Worm (Caenorhabditis elegans): Measurements from ENCODE around the gene F22E12.3.

The F22E12.3 gene

ce11 chrV:10485389-10485788 is 22.2 kb upstream of the F22E12.3 start:
- no peak for TF ChIP-seq med-1 (GFP tag; optimal IDR thresholded peaks at IDR 0.05; ENCODE audit: insufficient read depth)
- no peak for TF ChIP-seq cog-1 (tag; optimal IDR thresholded peaks at IDR 0.05)
- no peak for TF ChIP-seq flt-1 (GFP tag; IDR thresholded peaks at IDR 0.05)
- no peak for TF ChIP-seq ref-1 (GFP tag; conservative IDR thresholded peaks at IDR 0.05)
- no peak for TF ChIP-seq tab-1 (GFP tag; IDR thresholded peaks at IDR 0.05)
- no peak for TF ChIP-seq ztf-29 (GFP tag; IDR thresholded peaks at IDR 0.05)
- TF ChIP-seq ztf-23 (GFP tag; IDR thresholded peaks at IDR 0.05): no peak
- TF ChIP-seq T22C8.4 (GFP tag; IDR thresholded peaks at IDR 0.05): no peak
- no peak for TF ChIP-seq klf-2 (GFP tag; conservative IDR thresholded peaks at IDR 0.05)

DNA sequence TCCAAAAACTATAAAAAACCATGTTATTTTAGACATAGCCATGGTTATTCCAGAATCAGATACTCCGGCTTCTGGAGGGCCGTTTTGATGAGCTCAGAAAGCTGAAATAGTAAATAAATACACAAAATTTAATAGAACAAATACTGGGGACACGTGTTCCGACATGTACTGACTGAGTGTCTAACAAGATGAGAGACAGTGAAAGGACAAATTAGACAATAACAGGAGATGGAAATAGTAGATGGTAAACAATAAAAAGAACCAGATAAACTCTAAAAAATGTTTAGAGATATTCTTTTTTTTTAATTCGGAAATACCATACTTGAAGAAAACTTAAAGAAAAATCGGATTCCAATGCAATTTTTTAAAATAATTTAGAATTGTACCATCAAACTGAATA is 21.5 kb upstream of the F22E12.3 start, which contains the start of gene Y32F6B.1:
Gene Y32F6B.1 (minus strand): TSS at position 101 of the 400 bp plus-strand sequence.
- no peak for TF ChIP-seq klf-2 (GFP tag; conservative IDR thresholded peaks at IDR 0.05)
- no peak for TF ChIP-seq med-1 (GFP tag; optimal IDR thresholded peaks at IDR 0.05; ENCODE audit: insufficient read depth)
- no peak for TF ChIP-seq ztf-23 (GFP tag; IDR thresholded peaks at IDR 0.05)
- TF ChIP-seq ztf-29 (GFP tag; IDR thresholded peaks at IDR 0.05): no peak
- no peak for TF ChIP-seq ref-1 (GFP tag; conservative IDR thresholded peaks at IDR 0.05)
- TF ChIP-seq tab-1 (GFP tag; IDR thresholded peaks at IDR 0.05): no peak
- TF ChIP-seq flt-1 (GFP tag; IDR thresholded peaks at IDR 0.05): no peak
- no peak for TF ChIP-seq cog-1 (tag; optimal IDR thresholded peaks at IDR 0.05)

- no peak for TF ChIP-seq ztf-29 (GFP tag; IDR thresholded peaks at IDR 0.05)
- TF ChIP-seq ztf-23 (GFP tag; IDR thresholded peaks at IDR 0.05): no peak
Observed at ce11 chrV:10483995-10484394, 20.8 kb upstream of the F22E12.3 start.

DNA sequence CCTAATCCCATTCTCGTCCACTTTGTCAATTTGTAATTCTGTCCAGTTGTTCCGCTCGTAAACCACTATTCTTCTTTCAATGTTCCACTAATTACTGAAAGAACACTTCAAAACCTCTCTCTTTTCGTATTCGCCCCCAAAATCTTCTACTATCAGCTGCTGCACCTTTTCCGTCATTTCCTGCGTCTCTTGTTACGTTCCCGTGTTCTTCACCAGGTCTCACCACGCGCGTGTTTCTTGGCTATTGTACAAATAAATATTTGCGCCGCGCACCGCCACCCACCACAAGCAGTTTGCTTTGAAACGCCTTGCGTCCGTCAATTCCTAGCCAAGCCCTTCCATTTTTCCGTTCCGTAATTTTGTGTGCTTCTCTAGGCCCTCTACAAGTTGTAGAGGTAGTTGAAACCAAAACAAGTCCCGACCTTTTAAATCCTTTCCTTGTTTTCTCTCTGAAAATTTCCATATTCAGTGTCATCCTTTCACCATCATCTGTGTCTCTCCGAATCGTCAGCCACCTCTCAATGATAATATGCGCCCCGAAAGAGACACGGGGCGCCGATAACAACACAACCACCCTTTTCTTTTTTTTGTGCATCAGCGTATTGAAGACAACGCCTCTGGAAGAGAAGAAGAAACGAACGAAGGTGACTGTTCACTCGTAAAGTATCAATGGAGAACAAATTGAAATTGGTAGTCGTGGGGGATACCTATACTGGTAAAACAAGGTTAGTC is 15.1 kb upstream of the F22E12.3 start, which contains the start of the genes crp-1 and Y32F6B.9:
Gene crp-1 (plus strand): TSS at position 468 of the 732 bp plus-strand sequence.
Gene Y32F6B.9 (plus strand): TSS at position 603 of the 732 bp plus-strand sequence.
- no peak for TF ChIP-seq ztf-23 (GFP tag; IDR thresholded peaks at IDR 0.05)
- TF ChIP-seq ref-1 (GFP tag; conservative IDR thresholded peaks at IDR 0.05): no peak
- no peak for TF ChIP-seq flt-1 (GFP tag; IDR thresholded peaks at IDR 0.05)
- no peak for TF ChIP-seq med-1 (GFP tag; optimal IDR thresholded peaks at IDR 0.05; ENCODE audit: insufficient read depth)
- no peak for TF ChIP-seq tab-1 (GFP tag; IDR thresholded peaks at IDR 0.05)
- TF ChIP-seq cog-1 (tag; optimal IDR thresholded peaks at IDR 0.05): no peak
- no peak for TF ChIP-seq T22C8.4 (GFP tag; IDR thresholded peaks at IDR 0.05)
- no peak for TF ChIP-seq ztf-29 (GFP tag; IDR thresholded peaks at IDR 0.05)
- no peak for TF ChIP-seq klf-2 (GFP tag; conservative IDR thresholded peaks at IDR 0.05)

DNA sequence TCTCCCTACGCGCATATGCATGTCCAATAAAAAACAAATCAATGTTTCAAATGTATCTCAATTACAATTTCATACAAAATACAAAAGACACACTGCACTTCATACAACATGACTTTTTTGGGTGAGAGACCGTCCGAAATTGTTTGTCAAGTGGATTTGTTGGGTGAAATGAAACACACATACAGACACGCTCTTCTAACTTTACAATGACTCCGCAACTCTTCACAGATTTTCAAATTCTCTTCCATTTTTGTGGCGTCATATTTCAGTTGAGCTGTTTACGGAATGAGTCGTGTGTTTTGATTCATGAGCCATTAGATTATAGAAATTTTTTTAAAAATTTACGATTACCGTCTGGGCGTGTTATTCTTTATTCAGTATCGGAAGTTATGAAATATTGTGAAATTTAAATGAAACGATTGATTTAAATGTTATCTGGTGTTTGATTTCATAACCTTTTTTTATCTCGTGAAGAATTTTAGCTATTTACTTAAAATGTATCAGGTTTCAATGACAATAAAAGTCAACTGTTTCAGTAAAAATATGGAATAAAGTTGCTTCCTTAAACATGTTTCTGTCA is 13.8 kb upstream of the F22E12.3 start:
- TF ChIP-seq T22C8.4 (GFP tag; IDR thresholded peaks at IDR 0.05): no peak
- TF ChIP-seq tab-1 (GFP tag; IDR thresholded peaks at IDR 0.05): no peak
- TF ChIP-seq flt-1 (GFP tag; IDR thresholded peaks at IDR 0.05): no peak
- TF ChIP-seq med-1 (GFP tag; optimal IDR thresholded peaks at IDR 0.05; ENCODE audit: insufficient read depth): no peak

ce11 chrV:10475421-10475820 is 12.2 kb upstream of the F22E12.3 start:
- TF ChIP-seq klf-2 (GFP tag; conservative IDR thresholded peaks at IDR 0.05) (no peak), tab-1 (GFP tag; IDR thresholded peaks at IDR 0.05) (no peak), cog-1 (tag; optimal IDR thresholded peaks at IDR 0.05) (no peak), med-1 (GFP tag; optimal IDR thresholded peaks at IDR 0.05; ENCODE audit: insufficient read depth) (no peak), ztf-23 (GFP tag; IDR thresholded peaks at IDR 0.05) (no peak), flt-1 (GFP tag; IDR thresholded peaks at IDR 0.05) (no peak), T22C8.4 (GFP tag; IDR thresholded peaks at IDR 0.05) (no peak), ztf-29 (GFP tag; IDR thresholded peaks at IDR 0.05) (no peak), ref-1 (GFP tag; conservative IDR thresholded peaks at IDR 0.05) (no peak)

DNA sequence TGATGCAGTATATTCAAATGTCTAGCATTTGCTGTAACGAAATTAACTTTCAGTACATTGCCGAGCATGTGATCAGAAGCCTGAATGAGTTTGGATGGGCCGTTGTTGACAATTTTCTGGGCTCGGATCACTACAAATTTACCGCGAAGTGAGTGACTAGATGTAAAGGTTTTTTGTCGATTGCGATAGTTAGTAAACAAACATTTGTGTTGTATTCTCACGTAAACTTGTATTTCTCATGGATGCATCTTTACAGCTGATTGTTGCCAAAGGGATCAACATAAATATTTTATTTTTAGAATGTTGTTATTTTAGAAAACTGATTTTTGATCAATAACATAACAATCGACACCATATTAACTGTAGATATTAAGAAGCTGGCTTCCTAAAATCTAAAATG is 10.9 kb upstream of the F22E12.3 start:
- TF ChIP-seq ztf-29 (GFP tag; IDR thresholded peaks at IDR 0.05) (no peak), ref-1 (GFP tag; conservative IDR thresholded peaks at IDR 0.05) (no peak), flt-1 (GFP tag; IDR thresholded peaks at IDR 0.05) (no peak), tab-1 (GFP tag; IDR thresholded peaks at IDR 0.05) (no peak), T22C8.4 (GFP tag; IDR thresholded peaks at IDR 0.05) (no peak)

ce11 chrV:10472901-10473774 is 10.0 kb upstream of the F22E12.3 start:
- TF ChIP-seq klf-2 (GFP tag; conservative IDR thresholded peaks at IDR 0.05) (no peak), tab-1 (GFP tag; IDR thresholded peaks at IDR 0.05) (no peak), ref-1 (GFP tag; conservative IDR thresholded peaks at IDR 0.05) (no peak), ztf-29 (GFP tag; IDR thresholded peaks at IDR 0.05) (no peak)

ce11 chrV:10471007-10471406 is 7.8 kb upstream of the F22E12.3 start:
- no peak for TF ChIP-seq tab-1 (GFP tag; IDR thresholded peaks at IDR 0.05)
- no peak for TF ChIP-seq T22C8.4 (GFP tag; IDR thresholded peaks at IDR 0.05)
- no peak for TF ChIP-seq med-1 (GFP tag; optimal IDR thresholded peaks at IDR 0.05; ENCODE audit: insufficient read depth)
- TF ChIP-seq ref-1 (GFP tag; conservative IDR thresholded peaks at IDR 0.05): no peak
- TF ChIP-seq cog-1 (tag; optimal IDR thresholded peaks at IDR 0.05): no peak
- TF ChIP-seq ztf-23 (GFP tag; IDR thresholded peaks at IDR 0.05): no peak
- no peak for TF ChIP-seq klf-2 (GFP tag; conservative IDR thresholded peaks at IDR 0.05)
- no peak for TF ChIP-seq ztf-29 (GFP tag; IDR thresholded peaks at IDR 0.05)
- no peak for TF ChIP-seq flt-1 (GFP tag; IDR thresholded peaks at IDR 0.05)

All from whole organism, midembryonic.